Worm (Caenorhabditis elegans) whole organism, young adult: Measurements from ENCODE around the gene str-85.

Source experiments
- B0035.1 ChIP-seq: sonication (generic microtip); optimal IDR thresholded peaks from 2 replicates; lab custom pipeline; 2016; ENCODE audit warnings: missing genetic modification characterization, mild to moderate bottlenecking, missing compliant biosample characterization, missing genotype, missing genetic modification reagents
- B0261.1 ChIP-seq: sonication (generic microtip); optimal IDR thresholded peaks from 2 replicates; lab custom pipeline; 2016; ENCODE audit warnings: mild to moderate bottlenecking, missing genetic modification characterization, moderate library complexity, missing compliant biosample characterization
- C17E4.6 ChIP-seq: fragments of 200-800 bp; sonication (Bioruptor generic); IDR thresholded peaks from 2 replicates; pipeline ENCODE4 v1.3.6; 2022; ENCODE audit warnings: missing genetic modification reagents, missing genetic modification characterization, missing compliant biosample characterization
- D2030.7 ChIP-seq: fragments of 200-800 bp; sonication (Bioruptor generic); IDR thresholded peaks from 2 replicates; pipeline ENCODE4 v1.3.6; 2022; ENCODE audit warnings: missing genetic modification reagents, missing genetic modification characterization, missing compliant biosample characterization
- F22D6.2 ChIP-seq: sonication (generic microtip); optimal IDR thresholded peaks from 2 replicates; lab custom pipeline; 2016; ENCODE audit warnings: mild to moderate bottlenecking, missing genetic modification characterization, missing compliant biosample characterization
- F23B12.7 ChIP-seq: sonication (generic microtip); optimal IDR thresholded peaks from 2 replicates; lab custom pipeline; 2017; ENCODE audit warnings: missing genetic modification characterization, mild to moderate bottlenecking, missing compliant biosample characterization, antibody characterized with exemption, moderate library complexity; ENCODE audit not compliant: insufficient read depth
- F57A8.1 ChIP-seq: fragments of 200-800 bp; sonication (Bioruptor generic); optimal IDR thresholded peaks from 2 replicates; lab custom pipeline; 2018; ENCODE audit warnings: mild to moderate bottlenecking, missing genetic modification characterization, moderate library complexity, missing compliant biosample characterization
- K12H6.12 ChIP-seq: fragments of 200-800 bp; sonication (Bioruptor generic); optimal IDR thresholded peaks from 2 replicates; lab custom pipeline; 2018; ENCODE audit warnings: mild to moderate bottlenecking, missing genetic modification characterization, missing compliant biosample characterization
- T07F8.4 ChIP-seq: sonication (generic microtip); optimal IDR thresholded peaks from 2 replicates; lab custom pipeline; 2016; ENCODE audit warnings: mild to moderate bottlenecking, missing genetic modification characterization, moderate library complexity, missing compliant biosample characterization
- Y53F4B.3 ChIP-seq: fragments of 200-800 bp; sonication (Bioruptor generic); IDR thresholded peaks from 2 replicates; pipeline ENCODE4 v1.3.6; 2022; ENCODE audit warnings: missing genetic modification reagents, missing genetic modification characterization, missing compliant biosample characterization
- akir-1 ChIP-seq: fragments of 200-800 bp; sonication (Bioruptor generic); optimal IDR thresholded peaks from 2 replicates; lab custom pipeline; 2018; ENCODE audit warnings: mild to moderate bottlenecking, missing genetic modification characterization, moderate library complexity, missing compliant biosample characterization
- aptf-2 ChIP-seq: fragments of 200-800 bp; sonication (Bioruptor generic); conservative IDR thresholded peaks from 2 replicates; pipeline ENCODE4 v1.3.6; 2022; ENCODE audit warnings: missing genetic modification reagents, missing genetic modification characterization, missing compliant biosample characterization
- attf-6 ChIP-seq: fragments of 200-800 bp; sonication (Bioruptor generic); IDR thresholded peaks from 2 replicates; pipeline ENCODE4 v1.3.6; 2022; ENCODE audit warnings: missing genetic modification reagents, missing genetic modification characterization, missing compliant biosample characterization
- ccch-3 ChIP-seq: fragments of 200-800 bp; sonication (Bioruptor generic); optimal IDR thresholded peaks from 2 replicates; lab custom pipeline; 2018; ENCODE audit warnings: mild to moderate bottlenecking, missing genetic modification characterization, missing compliant biosample characterization
- cebp-1 ChIP-seq, 2 experiments: fragments of 200-800 bp in 1 of 2; sonication (Bioruptor generic) in 1 of 2; sonication (generic microtip) in 1 of 2; IDR thresholded peaks in 1 of 2; optimal IDR thresholded peaks in 1 of 2; 2 replicates each; pipeline versions ENCODE4 v1.3.6 to Lab custom; 2017 to 2022; ENCODE audit warnings: missing compliant biosample characterization in 2 of 2, missing genetic modification characterization in 2 of 2, mild to moderate bottlenecking in 1 of 2, missing genetic modification reagents in 1 of 2, moderate library complexity in 1 of 2
- ceh-100 ChIP-seq: fragments of 200-800 bp; sonication (Bioruptor generic); IDR thresholded peaks from 2 replicates; pipeline ENCODE4 v1.3.6; 2022; ENCODE audit warnings: missing genetic modification reagents, missing genetic modification characterization, missing compliant biosample characterization
- chd-7 ChIP-seq: sonication (generic microtip); optimal IDR thresholded peaks from 2 replicates; lab custom pipeline; 2016; ENCODE audit warnings: mild to moderate bottlenecking, missing genetic modification characterization, moderate library complexity, missing compliant biosample characterization
- dpl-1 ChIP-seq: fragments of 150-350 bp; optimal IDR thresholded peaks from 2 replicates; lab custom pipeline; 2014; ENCODE audit warnings: missing biosample characterization, missing genetic modification reagents, missing genetic modification characterization
- efl-1 ChIP-seq: fragments of 150-350 bp; optimal IDR thresholded peaks from 2 replicates; lab custom pipeline; 2014; ENCODE audit warnings: missing biosample characterization, missing genetic modification reagents, missing genetic modification characterization
- egl-44 ChIP-seq: fragments of 200-800 bp; sonication (Bioruptor generic); IDR thresholded peaks from 2 replicates; pipeline ENCODE4 v1.3.6; 2022; ENCODE audit warnings: missing genetic modification reagents, missing genetic modification characterization, missing compliant biosample characterization
- ekl-4 ChIP-seq: fragments of 200-800 bp; sonication (Bioruptor generic); IDR thresholded peaks from 2 replicates; pipeline ENCODE4 v1.3.6; 2022; ENCODE audit warnings: missing genetic modification reagents, missing genetic modification characterization, missing compliant biosample characterization
- hrde-1 ChIP-seq: sonication (generic microtip); optimal IDR thresholded peaks from 2 replicates; lab custom pipeline; 2016; ENCODE audit warnings: missing genetic modification characterization, mild to moderate bottlenecking, missing compliant biosample characterization, moderate library complexity, missing genotype, missing genetic modification reagents, borderline replicate concordance
- let-526 ChIP-seq: fragments of 200-800 bp; sonication (Bioruptor generic); IDR thresholded peaks from 2 replicates; pipeline ENCODE4 v1.3.6; 2022; ENCODE audit warnings: missing genetic modification reagents, missing genetic modification characterization, missing compliant biosample characterization
- let-607 ChIP-seq, 2 experiments: fragments of 200-800 bp in 1 of 2; sonication (Bioruptor generic) in 1 of 2; sonication (generic microtip) in 1 of 2; optimal IDR thresholded peaks; 2 replicates each; lab custom pipeline; 2016 to 2018; ENCODE audit warnings: mild to moderate bottlenecking in 2 of 2, missing compliant biosample characterization in 2 of 2, missing genetic modification characterization in 2 of 2, moderate library complexity in 2 of 2, missing genotype in 1 of 2
- lin-26 ChIP-seq: fragments of 200-800 bp; sonication (Bioruptor generic); IDR thresholded peaks from 2 replicates; pipeline ENCODE4 v1.3.6; 2022; ENCODE audit warnings: missing genetic modification reagents, missing genetic modification characterization, missing compliant biosample characterization
- lin-40 ChIP-seq: sonication (generic microtip); optimal IDR thresholded peaks from 2 replicates; lab custom pipeline; 2016; ENCODE audit warnings: missing genetic modification characterization, mild to moderate bottlenecking, missing compliant biosample characterization, missing genotype, missing genetic modification reagents
- lin-54 ChIP-seq: fragments of 200-800 bp; sonication (Bioruptor generic); optimal IDR thresholded peaks from 2 replicates; lab custom pipeline; 2018; ENCODE audit warnings: mild to moderate bottlenecking, missing genetic modification characterization, missing compliant biosample characterization
- lsy-27 ChIP-seq: sonication (generic microtip); optimal IDR thresholded peaks from 2 replicates; lab custom pipeline; 2017; ENCODE audit warnings: missing genetic modification characterization, mild to moderate bottlenecking, missing compliant biosample characterization, antibody characterized with exemption, missing genotype, borderline replicate concordance; ENCODE audit not compliant: insufficient read depth
- madf-3 ChIP-seq: fragments of 200-800 bp; sonication (Bioruptor generic); IDR thresholded peaks from 2 replicates; pipeline ENCODE4 v1.3.6; 2022; ENCODE audit warnings: missing genetic modification reagents, missing genetic modification characterization, missing compliant biosample characterization
- mcd-1 ChIP-seq: fragments of 200-800 bp; sonication (Bioruptor generic); IDR thresholded peaks from 2 replicates; pipeline ENCODE4 v1.3.6; 2022; ENCODE audit warnings: missing genetic modification reagents, missing genetic modification characterization, missing compliant biosample characterization
- mel-28 ChIP-seq: sonication (generic microtip); optimal IDR thresholded peaks from 2 replicates; lab custom pipeline; 2016; ENCODE audit warnings: borderline replicate concordance, mild to moderate bottlenecking, missing genetic modification characterization, missing compliant biosample characterization
- mes-4 ChIP-seq: sonication (generic microtip); optimal IDR thresholded peaks from 2 replicates; lab custom pipeline; 2016; ENCODE audit warnings: missing genotype, missing genetic modification characterization, missing compliant biosample characterization
- nfya-1 ChIP-seq: sonication (generic microtip); optimal IDR thresholded peaks from 2 replicates; lab custom pipeline; 2017; ENCODE audit warnings: antibody characterized with exemption, missing compliant biosample characterization, missing genetic modification characterization, borderline replicate concordance; ENCODE audit not compliant: insufficient read depth
- nfya-2 ChIP-seq: fragments of 200-800 bp; sonication (Bioruptor generic); IDR thresholded peaks from 2 replicates; pipeline ENCODE4 v1.3.6; 2022; ENCODE audit warnings: missing genetic modification reagents, missing genetic modification characterization, missing compliant biosample characterization
- nfyb-1 ChIP-seq: fragments of 200-800 bp; sonication (Bioruptor generic); IDR thresholded peaks from 2 replicates; pipeline ENCODE4 v1.3.6; 2022; ENCODE audit warnings: missing genetic modification reagents, missing genetic modification characterization, missing compliant biosample characterization
- nhr-90 ChIP-seq: sonication (generic microtip); optimal IDR thresholded peaks from 2 replicates; lab custom pipeline; 2016; ENCODE audit warnings: missing genotype, mild to moderate bottlenecking, missing genetic modification characterization, missing compliant biosample characterization
- pbrm-1 ChIP-seq: fragments of 200-800 bp; sonication (Bioruptor generic); IDR thresholded peaks from 2 replicates; pipeline ENCODE4 v1.3.6; 2022; ENCODE audit warnings: missing genetic modification reagents, missing genetic modification characterization, missing compliant biosample characterization
- snpc-1.1 ChIP-seq: sonication (generic microtip); optimal IDR thresholded peaks from 2 replicates; lab custom pipeline; 2017; ENCODE audit warnings: missing genetic modification characterization, mild to moderate bottlenecking, missing compliant biosample characterization, antibody characterized with exemption, moderate library complexity, missing genotype, missing genetic modification reagents; ENCODE audit not compliant: insufficient read depth
- snpc-1.3 ChIP-seq: sonication (generic microtip); optimal IDR thresholded peaks from 2 replicates; lab custom pipeline; 2017; ENCODE audit warnings: missing genetic modification characterization, mild to moderate bottlenecking, missing compliant biosample characterization, antibody characterized with exemption, moderate library complexity, missing genotype, missing genetic modification reagents; ENCODE audit not compliant: insufficient read depth
- snpc-3.4 ChIP-seq: sonication (generic microtip); optimal IDR thresholded peaks from 2 replicates; lab custom pipeline; 2017; ENCODE audit warnings: missing genetic modification characterization, mild to moderate bottlenecking, missing compliant biosample characterization, antibody characterized with exemption, moderate library complexity, missing genotype, missing genetic modification reagents
- somi-1 ChIP-seq: fragments of 200-800 bp; sonication (Bioruptor generic); optimal IDR thresholded peaks from 2 replicates; lab custom pipeline; 2018; ENCODE audit warnings: mild to moderate bottlenecking, missing genetic modification characterization, missing compliant biosample characterization
- sptf-2 ChIP-seq: fragments of 200-800 bp; sonication (Bioruptor generic); optimal IDR thresholded peaks from 2 replicates; lab custom pipeline; 2018; ENCODE audit warnings: mild to moderate bottlenecking, missing genetic modification characterization, missing compliant biosample characterization
- zfh-2 ChIP-seq: fragments of 200-800 bp; sonication (Bioruptor generic); conservative IDR thresholded peaks from 2 replicates; pipeline ENCODE4 v1.3.6; 2022; ENCODE audit warnings: missing genetic modification reagents, missing genetic modification characterization, missing compliant biosample characterization
- zim-3 ChIP-seq: sonication (generic microtip); optimal IDR thresholded peaks from 2 replicates; lab custom pipeline; 2017; ENCODE audit warnings: mild to moderate bottlenecking, missing genetic modification characterization, moderate library complexity, missing compliant biosample characterization
- ztf-28 ChIP-seq: fragments of 200-800 bp; sonication (Bioruptor generic); IDR thresholded peaks from 2 replicates; pipeline ENCODE4 v1.3.6; 2022; ENCODE audit warnings: missing genetic modification reagents, missing genetic modification characterization, missing compliant biosample characterization
- ztf-6 ChIP-seq: fragments of 200-800 bp; sonication (Bioruptor generic); IDR thresholded peaks from 2 replicates; pipeline ENCODE4 v1.3.6; 2022; ENCODE audit warnings: missing genetic modification reagents, missing genetic modification characterization, missing compliant biosample characterization

Gene str-85

DNA sequence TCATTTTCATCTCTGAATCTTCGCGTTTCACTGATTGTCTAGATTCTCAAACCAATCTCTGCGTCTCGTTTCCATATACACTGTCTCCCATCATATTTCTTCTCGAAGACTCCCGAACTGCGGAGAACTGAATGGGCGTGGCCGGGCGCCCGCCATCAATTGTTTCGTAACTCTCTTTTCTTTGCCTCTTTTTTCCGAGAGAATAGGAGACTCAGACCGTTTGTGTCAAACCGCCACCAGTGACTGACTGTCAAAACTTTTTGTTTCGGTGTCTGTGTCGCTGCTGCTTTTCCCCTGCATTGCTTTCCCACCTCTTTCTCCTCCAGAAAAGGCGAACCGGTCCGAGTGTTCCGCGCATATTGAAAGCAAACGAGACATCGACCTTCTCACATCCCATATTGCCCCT lies 49.5 kb downstream of the str-85 start, which contains the start of gene unc-23 (continued):
- TF ChIP-seq let-526 (GFP tag; lab: Robert Waterston, UW): no peak
- TF ChIP-seq snpc-1.1 (tag; lab: Kevin White, UChicago): no peak
- TF ChIP-seq somi-1: peak; percentile 79
- TF ChIP-seq zfh-2 (GFP tag; lab: Robert Waterston, UW): peak; percentile 89
- TF ChIP-seq ekl-4 (GFP tag; lab: Robert Waterston, UW): peak; percentile 81
- peak; percentile 95 for TF ChIP-seq cebp-1 (GFP tag; IDR thresholded peaks at IDR 0.05; lab: Robert Waterston, UW)
- peak; percentile 98 for TF ChIP-seq cebp-1 (tag; optimal IDR thresholded peaks at IDR 0.05; lab: Kevin White, UChicago)
- TF ChIP-seq attf-6 (GFP tag; lab: Robert Waterston, UW): no peak
- TF ChIP-seq nfya-2 (GFP tag; lab: Robert Waterston, UW): no peak
- TF ChIP-seq snpc-1.3 (tag; lab: Kevin White, UChicago): peak; percentile 2
- no peak for TF ChIP-seq B0261.1 (tag; lab: Kevin White, UChicago)
- no peak for TF ChIP-seq mes-4 (tag; lab: Kevin White, UChicago)
- peak; percentile 75 for TF ChIP-seq pbrm-1 (GFP tag; lab: Robert Waterston, UW)
- TF ChIP-seq D2030.7: no peak
- TF ChIP-seq sptf-2: no peak
- TF ChIP-seq mel-28: no peak
- no peak for TF ChIP-seq F23B12.7
- TF ChIP-seq F22D6.2 (tag; lab: Kevin White, UChicago): peak; percentile 60
- no peak for TF ChIP-seq efl-1 (GFP tag; lab: Kevin White, UChicago)
- TF ChIP-seq nfya-1 (tag; lab: Kevin White, UChicago): no peak
- TF ChIP-seq mcd-1 (GFP tag; lab: Robert Waterston, UW): peak; percentile 66
- no peak for TF ChIP-seq madf-3 (GFP tag; lab: Robert Waterston, UW)
- no peak for TF ChIP-seq ccch-3 (GFP tag; lab: Kevin White, UChicago)
- peak; percentile 54 for TF ChIP-seq lin-54 (GFP tag; lab: Kevin White, UChicago)
- no peak for TF ChIP-seq ztf-6 (GFP tag; lab: Robert Waterston, UW)
- TF ChIP-seq lsy-27 (tag; lab: Kevin White, UChicago): no peak
- peak; percentile 48 for TF ChIP-seq egl-44 (GFP tag; lab: Robert Waterston, UW)
- no peak for TF ChIP-seq ztf-28 (GFP tag; lab: Robert Waterston, UW)
- TF ChIP-seq nhr-90: peak; percentile 74
- TF ChIP-seq K12H6.12 (tag; lab: Kevin White, UChicago): peak; percentile 56
- no peak for TF ChIP-seq akir-1
- no peak for TF ChIP-seq T07F8.4 (tag; lab: Kevin White, UChicago)
- no peak for TF ChIP-seq aptf-2 (GFP tag; lab: Robert Waterston, UW)
- TF ChIP-seq ceh-100 (GFP tag; lab: Robert Waterston, UW): no peak
- peak; percentile 40 to 75 for TF ChIP-seq let-607 (tag; optimal IDR thresholded peaks at IDR 0.05; lab: Kevin White, UChicago)
- peak; percentile 91 for TF ChIP-seq lin-40
- peak; percentile 89 for TF ChIP-seq chd-7 (tag; lab: Kevin White, UChicago)
- TF ChIP-seq lin-26 (GFP tag; lab: Robert Waterston, UW): peak; percentile 64; the same call in 1 of the 2 replicates
- TF ChIP-seq hrde-1 (tag; lab: Kevin White, UChicago): no peak
- TF ChIP-seq dpl-1: no peak
- TF ChIP-seq zim-3 (tag; lab: Kevin White, UChicago): peak; percentile 44
- TF ChIP-seq F57A8.1 (GFP tag; lab: Kevin White, UChicago): no peak
- TF ChIP-seq Y53F4B.3 (GFP tag; lab: Robert Waterston, UW): no peak
- no peak for TF ChIP-seq snpc-3.4 (tag; lab: Kevin White, UChicago)
- TF ChIP-seq C17E4.6 (GFP tag; lab: Robert Waterston, UW): no peak
- peak; percentile 90 for TF ChIP-seq nfyb-1
- no peak for TF ChIP-seq B0035.1 (tag; lab: Kevin White, UChicago)
